Worm (Caenorhabditis elegans): ENCODE measurements around the gene srw-9.
A peak's percentile ranks its signal among the peaks of the same experiment; 100 is the strongest.

DNA sequence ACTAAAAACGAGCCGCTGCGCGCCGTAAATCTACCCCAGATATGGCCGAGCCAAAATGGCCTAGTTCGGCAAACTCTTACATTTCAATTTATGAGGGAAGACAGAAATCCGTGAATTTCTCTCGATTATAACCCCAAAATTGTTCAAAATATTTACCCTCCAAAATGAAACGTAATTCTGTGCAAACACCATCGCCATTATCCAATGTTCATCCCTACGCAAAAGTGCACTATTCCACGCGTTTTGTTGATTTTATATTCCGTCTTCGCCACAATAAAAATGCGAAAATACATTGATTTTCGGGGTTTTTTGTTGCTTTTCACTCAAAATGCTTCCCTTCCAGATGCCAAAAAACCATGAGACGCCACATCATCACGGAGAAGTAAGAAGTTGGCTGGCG lies 46.2 kb upstream of the srw-9 start, which contains the start of gene hut-1:
- TF ChIP-seq sea-1 (GFP tag; conservative IDR thresholded peaks at IDR 0.05) (no peak), F13C5.2 (tag; optimal IDR thresholded peaks at IDR 0.05) (peak; percentile 29), tbx-37 (GFP tag; conservative IDR thresholded peaks at IDR 0.05) (0 out of 2 replicates have a peak, but pooled peaks have one; percentile 2), ceh-13 (GFP tag; optimal IDR thresholded peaks at IDR 0.05) (no peak), flt-1 (GFP tag; IDR thresholded peaks at IDR 0.05) (no peak), tbx-11 (GFP tag; IDR thresholded peaks at IDR 0.05) (no peak), B0310.2 (tag; optimal IDR thresholded peaks at IDR 0.05) (no peak), hmbx-1 (tag; optimal IDR thresholded peaks at IDR 0.05) (no peak)

Measured in whole organism, early embryonic.